Worm (Caenorhabditis elegans): ENCODE data around the gene T07F8.1.

T07F8.1 gene

DNA sequence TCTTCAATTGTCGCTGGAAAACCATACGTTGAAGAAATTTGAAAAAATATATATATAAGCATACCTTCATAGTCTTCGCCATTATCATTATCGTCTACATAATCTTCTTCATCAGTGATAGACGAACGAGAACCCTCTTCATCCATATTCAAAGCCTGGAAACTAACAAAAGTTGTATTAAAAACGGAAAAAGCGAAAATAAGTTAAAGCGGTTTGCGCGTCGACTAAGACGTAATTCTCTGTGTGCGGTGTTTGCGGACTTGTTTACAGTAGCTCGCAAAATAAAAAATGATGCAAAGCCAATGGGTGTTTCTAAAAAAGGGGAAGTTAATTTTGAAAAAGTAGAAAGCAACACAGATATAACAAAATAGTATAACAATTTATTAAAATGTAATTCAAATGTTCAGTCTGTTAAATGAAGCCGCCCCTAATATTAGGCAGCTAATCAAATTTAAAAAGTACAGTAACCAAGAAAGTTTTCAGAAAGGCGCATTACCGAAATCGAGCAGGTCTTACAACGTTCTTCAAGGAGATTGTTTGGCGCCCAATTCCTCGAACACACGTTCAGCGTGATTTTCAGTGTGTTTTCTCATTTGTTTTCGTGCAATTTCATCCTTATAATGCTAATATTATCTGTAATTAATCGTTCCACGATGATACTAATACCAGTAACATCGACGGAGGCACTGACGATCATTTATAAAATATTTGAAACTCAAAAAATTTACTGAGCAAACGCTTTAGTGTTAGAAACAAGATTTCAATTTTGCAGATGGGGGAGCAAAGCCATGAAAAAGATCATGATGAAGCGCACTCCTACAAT is 16.1 kb upstream of the T07F8.1 start, which contains the start of the genes T07F8.4 and gld-3:
Gene T07F8.4, minus strand, starts transcription at position 162 of the 823 bp plus-strand sequence.
Gene gld-3, plus strand, starts transcription at position 773 of the 823 bp plus-strand sequence.
- TF ChIP-seq lsy-2 (tag; optimal IDR thresholded peaks at IDR 0.05) (peak; percentile 93), mep-1 (tag; optimal IDR thresholded peaks at IDR 0.05) (peak; percentile 62), sptf-1 (tag; optimal IDR thresholded peaks at IDR 0.05) (peak; percentile 42), unc-39 (tag; optimal IDR thresholded peaks at IDR 0.05) (no peak)

DNA sequence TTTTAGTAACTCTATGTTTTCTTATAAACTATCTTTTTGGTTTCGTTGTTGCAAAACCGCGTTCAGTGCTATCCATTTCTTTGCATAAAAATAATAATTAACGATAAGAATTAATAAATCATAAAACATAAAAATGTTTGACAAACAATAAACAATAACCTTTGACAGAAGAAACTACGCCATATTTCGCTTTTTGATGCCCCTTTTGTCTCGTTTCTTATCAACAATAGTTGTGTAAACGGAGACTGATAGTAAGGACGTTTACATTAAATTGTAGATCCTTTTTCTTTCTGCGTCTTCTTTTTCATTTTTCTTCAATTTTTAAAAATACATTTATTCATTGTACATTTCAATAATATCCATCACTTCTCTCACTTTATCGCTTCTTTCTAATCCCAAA is 9.1 kb upstream of the T07F8.1 start:
- no peak for TF ChIP-seq hlh-1 (tag; optimal IDR thresholded peaks at IDR 0.05)
- no peak for TF ChIP-seq nhr-28 (tag; optimal IDR thresholded peaks at IDR 0.05)
- no peak for TF ChIP-seq nhr-237 (tag; optimal IDR thresholded peaks at IDR 0.05)
- no peak for TF ChIP-seq nhr-12 (tag; optimal IDR thresholded peaks at IDR 0.05)
- TF ChIP-seq nhr-76 (tag; optimal IDR thresholded peaks at IDR 0.05), result no peak
- TF ChIP-seq elt-3 (tag; optimal IDR thresholded peaks at IDR 0.05), result no peak
- TF ChIP-seq flh-1 (GFP tag; optimal IDR thresholded peaks at IDR 0.05), result no peak
- no peak for TF ChIP-seq ztf-11 (tag; optimal IDR thresholded peaks at IDR 0.05)
- TF ChIP-seq zip-8 (tag; optimal IDR thresholded peaks at IDR 0.05), result no peak
- no peak for TF ChIP-seq ces-1 (GFP tag; optimal IDR thresholded peaks at IDR 0.05)
- TF ChIP-seq mep-1 (tag; optimal IDR thresholded peaks at IDR 0.05), result no peak
- no peak for TF ChIP-seq cnd-1 (tag; optimal IDR thresholded peaks at IDR 0.05)
- TF ChIP-seq lsy-2 (tag; optimal IDR thresholded peaks at IDR 0.05), result no peak

DNA sequence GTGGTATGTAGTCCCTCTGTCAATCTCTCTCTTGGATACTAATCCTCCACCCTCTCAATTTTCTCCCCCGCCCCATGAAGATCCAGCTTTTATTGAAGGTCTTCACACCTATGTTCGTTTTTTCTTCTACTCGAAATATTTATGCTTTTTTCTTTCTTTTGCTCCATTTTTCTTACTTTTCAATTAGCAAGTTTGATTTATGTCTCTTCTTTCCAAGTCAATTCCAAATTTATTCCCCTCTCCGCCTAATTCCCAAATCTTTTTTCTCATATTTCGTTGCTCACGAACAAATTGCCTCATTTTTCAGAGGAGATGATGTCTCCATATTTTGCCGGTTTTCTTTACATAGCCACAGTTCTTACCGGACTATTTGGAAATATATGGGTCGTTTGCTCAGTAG is 3.9 kb upstream of the T07F8.1 start, which contains the start of gene npr-31:
Gene npr-31, plus strand, starts transcription at position 301 of the 400 bp plus-strand sequence.
- TF ChIP-seq ham-2 (GFP tag; optimal IDR thresholded peaks at IDR 0.05), result no peak

DNA sequence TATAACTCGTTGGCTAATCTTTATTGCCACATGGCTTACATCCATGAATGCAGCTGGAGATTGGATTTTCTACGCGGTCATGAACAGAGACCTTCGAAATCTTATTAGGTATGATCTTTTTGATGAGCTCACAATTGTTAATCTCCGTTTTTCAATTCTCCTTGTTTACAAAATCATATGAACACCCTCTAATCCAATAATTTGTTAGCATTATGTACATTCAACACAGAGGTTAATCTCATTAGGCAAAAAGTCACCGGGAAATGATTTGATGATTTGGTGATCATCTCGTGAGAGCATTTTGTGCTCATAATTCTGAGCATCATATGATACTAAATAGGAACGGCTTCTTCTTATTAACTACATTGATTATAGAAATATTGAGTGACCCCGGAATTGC is 2.0 kb upstream of the T07F8.1 start:
- TF ChIP-seq ceh-43 (GFP tag; optimal IDR thresholded peaks at IDR 0.05), result no peak
- TF ChIP-seq cnd-1 (tag; optimal IDR thresholded peaks at IDR 0.05), result no peak

DNA sequence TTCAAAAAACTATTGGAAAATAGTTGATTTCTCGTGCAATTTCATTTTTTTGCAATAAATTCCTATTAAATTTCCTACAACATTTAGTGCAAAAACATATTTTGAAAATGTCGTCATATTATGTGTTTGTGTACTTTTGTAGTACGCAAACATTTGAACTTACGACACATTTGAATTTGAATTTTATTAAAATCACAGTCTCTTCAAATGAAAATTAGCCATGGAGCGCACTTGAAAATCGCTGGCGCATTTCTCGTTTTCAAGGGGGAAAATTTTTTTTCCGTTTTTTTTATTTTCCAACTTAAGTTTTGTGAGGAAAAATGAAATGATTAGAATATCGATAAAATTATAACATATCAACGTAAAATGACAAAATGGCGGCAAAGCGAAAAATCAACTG is 649 bp upstream of the T07F8.1 start:
- TF ChIP-seq nhr-237 (tag; optimal IDR thresholded peaks at IDR 0.05), result peak; percentile 51
- TF ChIP-seq lsy-2 (tag; optimal IDR thresholded peaks at IDR 0.05), result peak; percentile 72
- peak; percentile 49 for TF ChIP-seq ces-1 (GFP tag; optimal IDR thresholded peaks at IDR 0.05)
- TF ChIP-seq zip-8 (tag; optimal IDR thresholded peaks at IDR 0.05), result no peak

DNA sequence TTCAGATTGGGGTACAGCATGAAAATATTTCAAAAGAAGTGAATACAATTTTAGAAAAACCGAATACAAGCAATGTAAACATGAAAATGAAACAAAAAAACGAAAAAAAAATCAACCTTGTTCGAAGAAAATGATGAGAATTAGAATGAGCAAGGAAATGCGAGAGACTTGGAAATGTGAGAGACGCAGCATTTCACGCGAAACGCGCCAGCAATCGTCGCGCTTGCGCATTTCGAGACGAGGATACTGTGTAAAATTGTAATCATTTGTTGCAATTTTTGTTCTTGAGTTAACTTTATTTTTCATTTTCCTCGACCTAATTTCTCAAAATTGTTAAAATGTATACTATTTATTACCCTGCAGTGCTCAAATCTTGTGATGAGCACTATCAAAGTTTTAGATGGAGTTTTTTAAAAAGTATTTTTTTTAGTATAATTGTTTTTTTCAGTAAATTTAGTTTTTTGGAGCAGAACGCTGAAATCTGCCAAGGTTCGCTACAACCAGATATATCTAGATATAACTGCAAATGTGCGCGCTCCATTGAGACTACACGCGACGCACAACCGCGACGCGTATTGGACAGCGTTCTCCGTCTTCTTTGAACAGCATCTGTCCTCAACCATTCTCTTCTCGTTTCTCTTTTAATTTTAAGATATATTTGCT is 3.9 kb downstream of the T07F8.1 start, which contains the start of gene fust-1:
Gene fust-1, plus strand, starts transcription at position 613 of the 663 bp plus-strand sequence.
- TF ChIP-seq snpc-4 (tag; optimal IDR thresholded peaks at IDR 0.05) (no peak), M03D4.4 (tag; optimal IDR thresholded peaks at IDR 0.05) (peak; percentile 74), zip-8 (tag; optimal IDR thresholded peaks at IDR 0.05) (no peak), ces-1 (GFP tag; optimal IDR thresholded peaks at IDR 0.05) (peak; percentile 74), sptf-1 (tag; optimal IDR thresholded peaks at IDR 0.05) (peak; percentile 87), ceh-83 (GFP tag; optimal IDR thresholded peaks at IDR 0.05) (peak; percentile 42), nhr-76 (tag; optimal IDR thresholded peaks at IDR 0.05) (no peak), cnd-1 (tag; optimal IDR thresholded peaks at IDR 0.05) (peak; percentile 71), mep-1 (tag; optimal IDR thresholded peaks at IDR 0.05) (peak; percentile 98), nhr-28 (tag; optimal IDR thresholded peaks at IDR 0.05) (no peak), elt-1 (tag; optimal IDR thresholded peaks at IDR 0.05; ENCODE audit: borderline replicate concordance, insufficient read depth) (no peak), unc-62 (GFP tag; optimal IDR thresholded peaks at IDR 0.05) (peak; percentile 14), nhr-237 (tag; optimal IDR thresholded peaks at IDR 0.05) (peak; percentile 92), ztf-11 (tag; optimal IDR thresholded peaks at IDR 0.05) (peak; percentile 32), lsy-2 (tag; optimal IDR thresholded peaks at IDR 0.05) (peak; percentile 93), ham-2 (GFP tag; optimal IDR thresholded peaks at IDR 0.05) (no peak), nhr-12 (tag; optimal IDR thresholded peaks at IDR 0.05) (peak; percentile 36), unc-120 (tag; optimal IDR thresholded peaks at IDR 0.05; ENCODE audit: poor library complexity, severe bottlenecking) (peak; percentile 37), ceh-43 (GFP tag; optimal IDR thresholded peaks at IDR 0.05) (peak; percentile 68), tbx-8 (GFP tag; optimal IDR thresholded peaks at IDR 0.05) (peak; percentile 19), flh-1 (GFP tag; optimal IDR thresholded peaks at IDR 0.05) (no peak), hlh-1 (tag; optimal IDR thresholded peaks at IDR 0.05) (peak; percentile 43), bed-3 (GFP tag; optimal IDR thresholded peaks at IDR 0.05) (peak; percentile 32), pha-4 (tag; optimal IDR thresholded peaks at IDR 0.05) (peak; percentile 97), lin-32 (GFP tag; optimal IDR thresholded peaks at IDR 0.05) (peak; percentile 20), drap-1 (GFP tag; optimal IDR thresholded peaks at IDR 0.05) (peak; percentile 75), mab-5 (tag; optimal IDR thresholded peaks at IDR 0.05) (no peak), mls-2 (tag; optimal IDR thresholded peaks at IDR 0.05) (peak; percentile 82), nhr-2 (tag; optimal IDR thresholded peaks at IDR 0.05) (peak; percentile 66), blmp-1 (tag; optimal IDR thresholded peaks at IDR 0.05) (peak; percentile 32), lin-13 (tag; optimal IDR thresholded peaks at IDR 0.05) (peak; percentile 94), ceh-39 (tag; optimal IDR thresholded peaks at IDR 0.05) (peak; percentile 48), elt-3 (tag; optimal IDR thresholded peaks at IDR 0.05) (peak; percentile 31), unc-39 (tag; optimal IDR thresholded peaks at IDR 0.05) (no peak)

Measured in whole organism, mixed stage, embryonic.